Fruit fly (Drosophila melanogaster) whole organism, adult: ENCODE data around the gene CG31262.

Experiments
- CG11617 ChIP-seq: fragments of 200-800 bp; sonication (Bioruptor generic); optimal IDR thresholded peaks from 2 replicates; lab custom pipeline; 2017; ENCODE audit warnings: mild to moderate bottlenecking, missing biosample characterization, missing genetic modification reagents, missing genetic modification characterization
- CG33017 ChIP-seq: fragments of 200-800 bp; sonication (Bioruptor generic); optimal IDR thresholded peaks from 2 replicates; lab custom pipeline; 2018; ENCODE audit warnings: missing biosample characterization, mild to moderate bottlenecking, missing genetic modification characterization, moderate library complexity
- Clk ChIP-seq: fragments of 200-800 bp; sonication (Bioruptor generic); optimal IDR thresholded peaks from 2 replicates; lab custom pipeline; 2017; ENCODE audit warnings: missing biosample characterization, missing genetic modification characterization
- Crg-1 ChIP-seq: fragments of 200-800 bp; sonication (Bioruptor generic); optimal IDR thresholded peaks from 2 replicates; lab custom pipeline; 2016; ENCODE audit warnings: missing biosample characterization, missing genetic modification characterization
- Hr96 ChIP-seq: fragments of 200-800 bp; sonication (Bioruptor generic); optimal IDR thresholded peaks from 2 replicates; lab custom pipeline; 2016; ENCODE audit warnings: missing biosample characterization, missing genetic modification characterization
- Mnt ChIP-seq: fragments of 200-800 bp; sonication (Bioruptor generic); optimal IDR thresholded peaks from 2 replicates; lab custom pipeline; 2016; ENCODE audit warnings: missing biosample characterization, mild to moderate bottlenecking, missing genetic modification characterization
- bab1 ChIP-seq: fragments of 200-800 bp; sonication (Bioruptor generic); optimal IDR thresholded peaks from 3 replicates; lab custom pipeline; 2019; ENCODE audit warnings: missing biosample characterization, mild to moderate bottlenecking, missing genetic modification characterization, moderate library complexity
- cic ChIP-seq: fragments of 200-800 bp; sonication (Bioruptor generic); optimal IDR thresholded peaks from 2 replicates; lab custom pipeline; 2017; ENCODE audit warnings: missing biosample characterization, mild to moderate bottlenecking, missing genetic modification characterization, moderate library complexity
- kay ChIP-seq: fragments of 200-800 bp; sonication (Bioruptor generic); peaks from one replicate; lab custom pipeline; 2016; ENCODE audit warnings: missing biosample characterization, missing genetic modification characterization, borderline replicate concordance
- ovo ChIP-seq: fragments of 200-800 bp; sonication (Bioruptor generic); optimal IDR thresholded peaks from 2 replicates; lab custom pipeline; 2016; ENCODE audit warnings: missing biosample characterization, missing genetic modification characterization
- toe ChIP-seq: fragments of 200-800 bp; sonication (Bioruptor generic); optimal IDR thresholded peaks from 2 replicates; lab custom pipeline; 2016; ENCODE audit warnings: missing biosample characterization, missing genetic modification characterization

dm6 chr3R:17219927-17220326 is 2.9 kb downstream of the CG31262 start:
- TF ChIP-seq CG33017 (tag; lab: Kevin White, UChicago): no peak
- no peak for TF ChIP-seq toe (GFP tag; lab: Kevin White, UChicago)
- TF ChIP-seq CG11617: no peak
- TF ChIP-seq Mnt (GFP tag; lab: Kevin White, UChicago): no peak
- TF ChIP-seq Crg-1 (GFP tag; lab: Kevin White, UChicago): no peak
- no peak for TF ChIP-seq Hr96 (GFP tag; lab: Kevin White, UChicago)
- no peak for TF ChIP-seq cic (GFP tag; lab: Kevin White, UChicago)
- TF ChIP-seq Clk: no peak
- no peak for TF ChIP-seq ovo
- TF ChIP-seq kay (GFP tag; lab: Kevin White, UChicago): no peak
- no peak for TF ChIP-seq bab1 (GFP tag; lab: Kevin White, UChicago)
